Worm (Caenorhabditis elegans) whole organism, L4 larva: ENCODE data around the gene K03B8.14.

Source experiments
- T26A8.4 ChIP-seq: fragments of 200-800 bp; sonication (Bioruptor generic); IDR thresholded peaks from 2 replicates; pipeline ENCODE4 v1.3.6; 2022; ENCODE audit warnings: missing genetic modification characterization, missing compliant biosample characterization
- ama-1 ChIP-seq: fragments of 150-350 bp; optimal IDR thresholded peaks from 2 replicates; lab custom pipeline; 2014; ENCODE audit warnings: inconsistent platforms, mixed read lengths
- arid-1 ChIP-seq: fragments of 200-800 bp; sonication (Bioruptor generic); conservative IDR thresholded peaks from 2 replicates; pipeline ENCODE4 v1.3.6; 2022; ENCODE audit warnings: missing genetic modification reagents, missing genetic modification characterization, missing compliant biosample characterization
- ctbp-1 ChIP-seq: fragments of 200-800 bp; sonication (Bioruptor generic); IDR thresholded peaks from 2 replicates; pipeline ENCODE4 v1.3.6; 2022; ENCODE audit warnings: missing genetic modification reagents, missing genetic modification characterization, missing compliant biosample characterization
- dve-1 ChIP-seq: sonication (generic microtip); optimal IDR thresholded peaks from 2 replicates; lab custom pipeline; 2017; ENCODE audit warnings: antibody characterized with exemption, mild to moderate bottlenecking, missing genetic modification characterization, missing compliant biosample characterization; ENCODE audit not compliant: insufficient read depth
- unc-62 ChIP-seq, 3 experiments: fragments of 150-350 bp in 1 of 3; sonication (generic microtip); optimal IDR thresholded peaks in 2 of 3; peaks in 1 of 3; 1 replicate in 1 of 3; 2 replicates in 2 of 3; lab custom pipeline; 2014 to 2017; ENCODE audit warnings: missing biosample characterization in 3 of 3, missing genetic modification characterization in 3 of 3, missing genetic modification reagents in 3 of 3, missing genotype in 1 of 3

ce11 chrV:11363575-11363974 lies 26.7 kb upstream of the K03B8.14 start:
- TF ChIP-seq arid-1 (GFP tag; lab: Robert Waterston, UW) (no peak), ama-1 (lab: Kevin White, UChicago) (no peak), ctbp-1 (no peak), T26A8.4 (GFP tag; lab: Robert Waterston, UW) (no peak), dve-1 (tag; lab: Kevin White, UChicago) (no peak), unc-62 (GFP tag; optimal IDR thresholded peaks at IDR 0.05 in 1 of 2; lab: Kevin White, UChicago) (peak in 1 of 2 experiments; percentile 57), unc-62 (tag; optimal IDR thresholded peaks at IDR 0.05; lab: Kevin White, UChicago) (no peak)
